Worm (Caenorhabditis elegans): ENCODE measurements around the gene dsb-3.

- TF ChIP-seq ceh-18 (tag; optimal IDR thresholded peaks at IDR 0.05) (no peak), hlh-6 (tag; optimal IDR thresholded peaks at IDR 0.05) (no peak), ceh-2 (tag; optimal IDR thresholded peaks at IDR 0.05) (no peak)
Measured at ce11 chrIV:7774206-7774605, 14.8 kb upstream of the dsb-3 start, which contains the start of the genes hcf-1 and swd-2.2.
